Fruit fly (Drosophila melanogaster): ENCODE results near the gene CG6770.

Gene CG6770

dm6 chr2L:12024104-12024503, 21.8 kb downstream of the CG6770 start:
- TF ChIP-seq Med (GFP tag) (peak; percentile 25), sc (optimal IDR thresholded peaks at IDR 0.05) (no peak), sc (GFP tag; optimal IDR thresholded peaks at IDR 0.05) (no peak), CG8281 (tag; optimal IDR thresholded peaks at IDR 0.05) (peak; percentile 85), CG13894 (tag; optimal IDR thresholded peaks at IDR 0.05) (peak; percentile 32), gem (tag; optimal IDR thresholded peaks at IDR 0.05) (peak; percentile 82), az2 (GFP tag; optimal IDR thresholded peaks at IDR 0.05) (no peak), CG5180 (GFP tag; optimal IDR thresholded peaks at IDR 0.05) (peak; percentile 3), fru (optimal IDR thresholded peaks at IDR 0.05) (no peak), CG4617 (GFP tag; optimal IDR thresholded peaks at IDR 0.05; ENCODE audit: borderline replicate concordance) (no peak), CG9437 (GFP tag; optimal IDR thresholded peaks at IDR 0.05) (no peak), sd (tag; optimal IDR thresholded peaks at IDR 0.05) (peak; percentile 80), zfh2 (GFP tag; optimal IDR thresholded peaks at IDR 0.05) (no peak)

- TF ChIP-seq CG8765 (GFP tag; IDR thresholded peaks at IDR 0.05) (no peak), tna (GFP tag; IDR thresholded peaks at IDR 0.05; ENCODE audit: partially characterized antibody) (no peak), CG6272 (GFP tag; IDR thresholded peaks at IDR 0.05) (no peak), CG11696 (GFP tag; IDR thresholded peaks at IDR 0.05) (no peak), fd3F (GFP tag; optimal IDR thresholded peaks at IDR 0.05) (peak; percentile 71), CG9932 (GFP tag; IDR thresholded peaks at IDR 0.05) (no peak), Neu2 (GFP tag; optimal IDR thresholded peaks at IDR 0.05; ENCODE audit: borderline replicate concordance) (no peak), abd-A (tag; optimal IDR thresholded peaks at IDR 0.05) (no peak), lov (optimal IDR thresholded peaks at IDR 0.05) (no peak), lov (GFP tag; IDR thresholded peaks at IDR 0.05) (no peak), CG3847 (GFP tag; IDR thresholded peaks at IDR 0.05) (no peak), bowl (GFP tag; IDR thresholded peaks at IDR 0.05) (no peak), CG16779 (GFP tag; IDR thresholded peaks at IDR 0.05) (peak; percentile 62; the same call in 1 of the 2 replicates), CG5180 (GFP tag; optimal IDR thresholded peaks at IDR 0.05) (no peak), CG10565 (GFP tag; optimal IDR thresholded peaks at IDR 0.05) (no peak), inv (GFP tag; IDR thresholded peaks at IDR 0.05; ENCODE audit: partially characterized antibody) (no peak), grn (GFP tag; optimal IDR thresholded peaks at IDR 0.05) (peak; percentile 23), CG17568 (GFP tag; optimal IDR thresholded peaks at IDR 0.05) (no peak), rib (GFP tag; IDR thresholded peaks at IDR 0.05) (no peak), ci (GFP tag; IDR thresholded peaks at IDR 0.05) (peak; percentile 69; the same call in 1 of the 3 replicates), CG17359 (tag; optimal IDR thresholded peaks at IDR 0.05) (peak; percentile 74), vnd (GFP tag; IDR thresholded peaks at IDR 0.05; ENCODE audit: partially characterized antibody) (no peak), ara (GFP tag; IDR thresholded peaks at IDR 0.05) (peak; percentile 19; the same call in 1 of the 2 replicates), twi (tag; optimal IDR thresholded peaks at IDR 0.05) (peak; percentile 19), jigr1 (GFP tag; IDR thresholded peaks at IDR 0.05) (no peak), CG8924 (tag; optimal IDR thresholded peaks at IDR 0.05) (peak; percentile 59), dmrt11E (tag; optimal IDR thresholded peaks at IDR 0.05) (peak; percentile 69), CG1603 (tag; optimal IDR thresholded peaks at IDR 0.05) (peak; percentile 69), CG12299 (tag; optimal IDR thresholded peaks at IDR 0.05) (peak; percentile 89), CG9437 (GFP tag; optimal IDR thresholded peaks at IDR 0.05) (no peak), CG12155 (GFP tag; optimal IDR thresholded peaks at IDR 0.05) (peak; percentile 1), gt (GFP tag; IDR thresholded peaks at IDR 0.05) (no peak), D19B (GFP tag; optimal IDR thresholded peaks at IDR 0.05) (no peak), CG10654 (GFP tag; optimal IDR thresholded peaks at IDR 0.05) (peak; percentile 23), trem (tag; optimal IDR thresholded peaks at IDR 0.05) (no peak), zfh2 (GFP tag; optimal IDR thresholded peaks at IDR 0.05) (no peak), aop (GFP tag; IDR thresholded peaks at IDR 0.05) (no peak), Doc3 (GFP tag; IDR thresholded peaks at IDR 0.05; ENCODE audit: partially characterized antibody) (no peak), CG17829 (tag; optimal IDR thresholded peaks at IDR 0.05) (no peak), nmo (GFP tag; optimal IDR thresholded peaks at IDR 0.05) (no peak), chm (GFP tag; IDR thresholded peaks at IDR 0.05) (no peak)
Observed at dm6 chr2L:12021193-12021592, 24.7 kb downstream of the CG6770 start.
